Worm (Caenorhabditis elegans): Measurements from ENCODE around the gene lin-33.
A peak's percentile ranks its signal among the peaks of the same experiment; 100 is the strongest.

The lin-33 gene

ce11 chrIV:5941236-5941976, 11.0 kb downstream of the lin-33 start, which contains the start of gene pfkb-1.2:
TSS of gene pfkb-1.2 (plus strand) at chrIV:5941926.
- peak; percentile 32 for TF ChIP-seq egl-5 (tag; optimal IDR thresholded peaks at IDR 0.05)
- TF ChIP-seq ceh-82 (tag; optimal IDR thresholded peaks at IDR 0.05), result no peak
- TF ChIP-seq pha-4 (tag; optimal IDR thresholded peaks at IDR 0.05), result peak; percentile 6
- TF ChIP-seq ceh-9 (tag; optimal IDR thresholded peaks at IDR 0.05), result no peak
- peak; percentile 40 for TF ChIP-seq nfya-1 (tag; optimal IDR thresholded peaks at IDR 0.05; ENCODE audit: insufficient read depth)
- no peak for TF ChIP-seq pqm-1 (tag; optimal IDR thresholded peaks at IDR 0.05)
- peak; percentile 60 for TF ChIP-seq lin-39 (tag; optimal IDR thresholded peaks at IDR 0.05)

DNA sequence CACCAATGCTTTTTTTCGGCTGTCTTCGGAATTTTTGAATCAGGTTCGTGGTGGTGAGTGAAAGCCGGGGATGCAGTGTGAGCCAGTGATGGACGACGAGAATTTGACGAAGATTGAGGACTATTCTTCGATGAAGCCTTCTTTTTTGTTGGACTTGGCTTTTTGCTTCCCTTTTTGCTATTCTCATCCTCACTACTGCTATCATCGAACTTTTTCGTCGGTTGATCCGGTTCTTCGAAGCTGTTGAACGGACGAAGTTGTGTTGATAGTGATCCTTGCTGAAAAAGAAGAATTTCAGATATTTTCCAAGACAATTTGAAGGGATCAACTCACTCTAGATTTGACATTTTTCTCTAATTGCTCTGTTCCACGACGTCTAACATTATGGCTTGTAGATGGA, 13.7 kb downstream of the lin-33 start:
- no peak for TF ChIP-seq ztf-4 (tag; optimal IDR thresholded peaks at IDR 0.05)
- peak; percentile 3 for TF ChIP-seq lin-39 (tag; optimal IDR thresholded peaks at IDR 0.05)

DNA sequence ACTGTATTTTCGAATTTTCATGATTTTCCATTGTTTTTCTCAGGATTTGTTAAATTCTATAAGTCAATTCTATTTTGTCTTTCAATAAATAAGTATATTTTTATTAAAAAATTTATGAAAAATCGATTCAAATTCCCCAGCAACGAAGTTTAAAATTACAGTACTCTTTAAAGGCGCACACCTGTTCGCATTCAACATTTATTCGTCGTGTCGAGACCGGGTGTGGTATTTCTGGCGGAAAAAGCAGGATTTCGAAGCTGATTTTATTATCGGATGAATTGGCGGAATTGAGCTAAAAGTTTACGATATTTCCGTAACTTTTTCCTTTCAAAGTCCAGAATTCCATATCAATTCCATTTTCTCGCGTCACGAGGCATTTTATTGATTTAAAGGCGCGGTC, 15.0 kb downstream of the lin-33 start:
- no peak for TF ChIP-seq nhr-28 (tag; optimal IDR thresholded peaks at IDR 0.05)
- TF ChIP-seq nhr-237 (tag; optimal IDR thresholded peaks at IDR 0.05), result no peak
- no peak for TF ChIP-seq nhr-77 (tag; optimal IDR thresholded peaks at IDR 0.05)
- no peak for TF ChIP-seq skn-1 (tag; optimal IDR thresholded peaks at IDR 0.05)
- TF ChIP-seq sea-2 (GFP tag; optimal IDR thresholded peaks at IDR 0.05), result no peak
- TF ChIP-seq nhr-23 (tag; optimal IDR thresholded peaks at IDR 0.05), result no peak
- no peak for TF ChIP-seq lsy-12 (tag; optimal IDR thresholded peaks at IDR 0.05)
- no peak for TF ChIP-seq ztf-11 (tag; optimal IDR thresholded peaks at IDR 0.05)
- no peak for TF ChIP-seq ceh-28 (tag; optimal IDR thresholded peaks at IDR 0.05)
- TF ChIP-seq ceh-16 (tag; optimal IDR thresholded peaks at IDR 0.05), result no peak
- no peak for TF ChIP-seq nhr-43 (tag; optimal IDR thresholded peaks at IDR 0.05; ENCODE audit: poor library complexity, severe bottlenecking)
- TF ChIP-seq hmg-11 (tag; optimal IDR thresholded peaks at IDR 0.05), result no peak
- TF ChIP-seq jun-1 (tag; optimal IDR thresholded peaks at IDR 0.05), result no peak
- TF ChIP-seq egl-27 (tag; optimal IDR thresholded peaks at IDR 0.05), result no peak
- TF ChIP-seq mml-1 (tag; optimal IDR thresholded peaks at IDR 0.05), result no peak
- TF ChIP-seq nfya-1 (tag; optimal IDR thresholded peaks at IDR 0.05; ENCODE audit: insufficient read depth), result no peak
- TF ChIP-seq elt-2 (tag; optimal IDR thresholded peaks at IDR 0.05), result no peak

ce11 chrIV:5946602-5947444, 16.4 kb downstream of the lin-33 start, which contains the start of gene inx-7:
TSS of gene inx-7 (minus strand) at chrIV:5946638.
- TF ChIP-seq R02D3.7 (tag; optimal IDR thresholded peaks at IDR 0.05) (peak; percentile 27), snpc-4 (tag; optimal IDR thresholded peaks at IDR 0.05) (no peak), hmg-11 (tag; optimal IDR thresholded peaks at IDR 0.05) (peak; percentile 4), nhr-43 (tag; optimal IDR thresholded peaks at IDR 0.05; ENCODE audit: poor library complexity, severe bottlenecking) (peak; percentile 32), ama-1 (optimal IDR thresholded peaks at IDR 0.05) (peak; percentile 53), unc-62 (GFP tag; optimal IDR thresholded peaks at IDR 0.05) (no peak), mml-1 (tag; optimal IDR thresholded peaks at IDR 0.05) (no peak), nhr-25 (tag; optimal IDR thresholded peaks at IDR 0.05) (peak; percentile 3), unc-39 (tag; optimal IDR thresholded peaks at IDR 0.05) (no peak), lin-39 (tag; optimal IDR thresholded peaks at IDR 0.05) (peak; percentile 6)

- TF ChIP-seq nfya-1 (tag; optimal IDR thresholded peaks at IDR 0.05; ENCODE audit: insufficient read depth) (peak; percentile 80), eor-1 (tag; optimal IDR thresholded peaks at IDR 0.05) (no peak), nhr-25 (tag; optimal IDR thresholded peaks at IDR 0.05) (peak; percentile 35), skn-1 (tag; optimal IDR thresholded peaks at IDR 0.05) (peak; percentile 0), lin-39 (tag; optimal IDR thresholded peaks at IDR 0.05) (peak; percentile 97), ZK546.5 (tag; optimal IDR thresholded peaks at IDR 0.05) (no peak), R02D3.7 (tag; optimal IDR thresholded peaks at IDR 0.05) (peak; percentile 18), elt-1 (tag; optimal IDR thresholded peaks at IDR 0.05) (no peak), egl-5 (tag; optimal IDR thresholded peaks at IDR 0.05) (peak; percentile 72), elt-2 (tag; optimal IDR thresholded peaks at IDR 0.05) (peak; percentile 19), ama-1 (optimal IDR thresholded peaks at IDR 0.05) (peak; percentile 16), lin-15B (tag; optimal IDR thresholded peaks at IDR 0.05) (peak; percentile 58), pha-4 (tag; optimal IDR thresholded peaks at IDR 0.05) (peak; percentile 82), nhr-23 (tag; optimal IDR thresholded peaks at IDR 0.05) (peak; percentile 32), sea-2 (GFP tag; optimal IDR thresholded peaks at IDR 0.05) (no peak), nhr-43 (tag; optimal IDR thresholded peaks at IDR 0.05; ENCODE audit: poor library complexity, severe bottlenecking) (no peak), mdl-1 (tag; optimal IDR thresholded peaks at IDR 0.05) (no peak), fkh-2 (tag; optimal IDR thresholded peaks at IDR 0.05) (no peak), egl-27 (tag; optimal IDR thresholded peaks at IDR 0.05) (no peak), hmg-11 (tag; optimal IDR thresholded peaks at IDR 0.05) (peak; percentile 43), snpc-4 (tag; optimal IDR thresholded peaks at IDR 0.05) (peak; percentile 73)
These were observed 17.2 kb downstream of the lin-33 start, which contains the start of gene rps-25 for ce11 chrIV:5947555-5948151. TSS of gene rps-25 (minus strand) at chrIV:5947605.

Measured in whole organism, L3 larva.